Worm (Caenorhabditis elegans): ENCODE results near the gene ZK287.9.

The ZK287.9 gene

DNA sequence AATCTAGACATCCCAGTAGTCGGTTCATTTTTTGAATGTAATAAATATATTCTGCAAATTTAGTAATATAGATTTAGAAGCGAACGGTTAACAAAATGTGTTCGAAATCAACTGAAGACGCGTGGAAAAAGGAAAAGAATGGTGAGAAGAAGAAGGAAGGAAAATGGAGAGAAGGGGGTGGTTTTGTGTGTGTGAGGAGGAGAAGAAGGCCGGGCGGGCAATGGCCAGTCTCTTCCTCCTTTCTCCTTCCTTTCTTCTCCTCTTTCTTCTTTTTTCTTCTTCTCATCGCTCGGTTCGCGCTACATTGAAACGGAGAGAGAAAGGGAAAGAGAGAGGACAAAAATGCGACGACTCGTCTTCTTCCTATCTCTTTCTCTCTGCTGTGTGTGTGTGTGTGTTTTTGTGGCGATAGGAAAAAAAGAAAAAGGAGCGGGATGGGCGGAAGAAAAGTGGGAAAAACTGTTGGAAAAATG lies 13.0 kb downstream of the ZK287.9 start, which contains the start of gene ztf-9 (continued):
- TF ChIP-seq attf-5 (GFP tag; optimal IDR thresholded peaks at IDR 0.05) (peak; percentile 33), aptf-2 (GFP tag; conservative IDR thresholded peaks at IDR 0.05) (no peak), ceh-27 (GFP tag; optimal IDR thresholded peaks at IDR 0.05) (peak; percentile 5), ceh-79 (tag; optimal IDR thresholded peaks at IDR 0.05) (no peak), ceh-40 (GFP tag; IDR thresholded peaks at IDR 0.05) (no peak), rpc-1 (optimal IDR thresholded peaks at IDR 0.05) (no peak), rpc-1 (tag; optimal IDR thresholded peaks at IDR 0.05) (no peak), ztf-6 (GFP tag; IDR thresholded peaks at IDR 0.05) (no peak), egrh-3 (GFP tag; IDR thresholded peaks at IDR 0.05) (peak; percentile 69), somi-1 (GFP tag; optimal IDR thresholded peaks at IDR 0.05) (peak; percentile 34), snpc-4 (GFP tag; optimal IDR thresholded peaks at IDR 0.05) (no peak), snpc-4 (tag; optimal IDR thresholded peaks at IDR 0.05) (peak in 1 of 4 experiments; percentile 1), K12H6.12 (tag; optimal IDR thresholded peaks at IDR 0.05) (peak; percentile 26), let-607 (tag; optimal IDR thresholded peaks at IDR 0.05) (no peak), mcd-1 (GFP tag; IDR thresholded peaks at IDR 0.05) (peak; percentile 35; the same call in 1 of the 2 replicates), lin-26 (GFP tag; IDR thresholded peaks at IDR 0.05) (no peak), F23B12.7 (tag; optimal IDR thresholded peaks at IDR 0.05; ENCODE audit: insufficient read depth) (peak; percentile 17), zfh-2 (GFP tag; conservative IDR thresholded peaks at IDR 0.05) (no peak), Y95B8A.8 (GFP tag; IDR thresholded peaks at IDR 0.05) (no peak)

DNA sequence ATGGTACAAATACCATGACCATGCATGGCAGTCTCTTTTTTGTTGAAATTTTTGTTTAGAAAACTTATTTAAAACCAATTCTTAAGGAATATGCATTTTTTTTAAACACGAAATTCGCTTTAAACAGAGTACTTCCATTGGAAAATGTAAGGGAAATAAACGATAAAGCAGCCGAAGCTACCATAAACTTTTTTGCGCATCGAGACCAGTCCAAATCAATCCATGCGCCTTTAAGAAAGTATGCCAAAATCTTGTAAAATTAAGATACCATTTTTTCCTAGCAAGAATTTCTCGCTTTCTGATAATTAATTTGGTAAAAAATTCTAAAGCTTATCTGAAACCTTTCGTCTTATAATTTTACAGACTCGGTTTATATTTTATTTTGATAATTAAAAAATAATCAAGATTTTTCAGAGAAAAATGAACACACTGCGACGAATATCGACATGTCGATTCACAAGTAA lies 13.5 kb downstream of the ZK287.9 start, which contains the start of gene ZK287.7:
Gene ZK287.7, plus strand, starts transcription at position 414 of the 464 bp plus-strand sequence.
- TF ChIP-seq lin-26 (GFP tag; IDR thresholded peaks at IDR 0.05) (no peak), hmg-20 (GFP tag; IDR thresholded peaks at IDR 0.05) (no peak), F33H1.4 (GFP tag; IDR thresholded peaks at IDR 0.05) (peak; percentile 70), F55B11.4 (tag; optimal IDR thresholded peaks at IDR 0.05; ENCODE audit: borderline replicate concordance, insufficient read depth) (no peak), lin-40 (tag; optimal IDR thresholded peaks at IDR 0.05) (no peak), lsl-1 (GFP tag; optimal IDR thresholded peaks at IDR 0.05) (peak; percentile 76), ztf-3 (GFP tag; optimal IDR thresholded peaks at IDR 0.05) (no peak), xnd-1 (tag; optimal IDR thresholded peaks at IDR 0.05) (peak; percentile 13), madf-6 (GFP tag; IDR thresholded peaks at IDR 0.05) (0 out of 2 replicates have a peak, but pooled peaks have one; percentile 37), rcor-1 (GFP tag; IDR thresholded peaks at IDR 0.05) (no peak)

DNA sequence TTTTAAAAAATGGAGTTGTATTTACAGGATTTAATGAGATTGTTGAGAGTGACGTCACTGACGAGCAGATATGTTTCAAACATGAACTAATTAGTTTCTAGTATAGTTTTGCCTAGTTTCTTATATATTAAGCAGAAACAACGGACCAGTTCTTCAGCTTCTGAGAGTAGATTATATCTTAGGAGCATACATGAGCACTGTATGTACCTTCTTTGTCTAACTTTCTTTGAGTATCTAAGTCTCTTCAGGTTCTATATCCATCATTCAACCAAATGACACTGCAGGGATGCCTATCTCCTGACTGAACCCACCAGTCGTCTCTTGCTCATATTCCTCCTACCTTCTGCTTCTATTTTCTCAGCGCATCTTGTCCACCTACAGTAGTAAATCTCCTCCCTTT lies 17.6 kb downstream of the ZK287.9 start, which contains the start of gene her-1:
Gene her-1, plus strand, starts transcription at position 301 of the 400 bp plus-strand sequence.
- no peak for TF ChIP-seq egl-44 (GFP tag; IDR thresholded peaks at IDR 0.05)
- TF ChIP-seq C06A6.2 (GFP tag; conservative IDR thresholded peaks at IDR 0.05) = no peak
- TF ChIP-seq zim-3 (tag; optimal IDR thresholded peaks at IDR 0.05) = no peak
- TF ChIP-seq F57A8.1 (GFP tag; optimal IDR thresholded peaks at IDR 0.05) = no peak
- no peak for TF ChIP-seq nhr-80 (tag; optimal IDR thresholded peaks at IDR 0.05)
- no peak for TF ChIP-seq bed-1 (GFP tag; IDR thresholded peaks at IDR 0.05)
- no peak for TF ChIP-seq F49E8.2 (tag; optimal IDR thresholded peaks at IDR 0.05; ENCODE audit: insufficient read depth)
- no peak for TF ChIP-seq F55B11.4 (tag; optimal IDR thresholded peaks at IDR 0.05; ENCODE audit: borderline replicate concordance, insufficient read depth)
- no peak for TF ChIP-seq ZK185.1 (tag; optimal IDR thresholded peaks at IDR 0.05; ENCODE audit: poor library complexity, severe bottlenecking)
- TF ChIP-seq egrh-3 (GFP tag; IDR thresholded peaks at IDR 0.05) = no peak
- TF ChIP-seq T07F8.4 (tag; optimal IDR thresholded peaks at IDR 0.05) = no peak
- no peak for TF ChIP-seq lsl-1 (GFP tag; optimal IDR thresholded peaks at IDR 0.05)
- no peak for TF ChIP-seq attf-5 (GFP tag; optimal IDR thresholded peaks at IDR 0.05)
- TF ChIP-seq him-1 (tag; optimal IDR thresholded peaks at IDR 0.05) = no peak
- no peak for TF ChIP-seq B0261.1 (tag; optimal IDR thresholded peaks at IDR 0.05)

Data from whole organism, young adult.